Fruit fly (Drosophila melanogaster) whole organism, embryonic: ENCODE results near the gene CG9288.

Source experiments
- Atf6 ChIP-seq: fragments of 200-800 bp; sonication (Bioruptor generic); IDR thresholded peaks from 2 replicates; pipeline ENCODE4 v1.3.6; 2022; ENCODE audit warnings: missing biosample characterization, missing genetic modification characterization
- CG10959 ChIP-seq: fragments of 200-800 bp; sonication (Bioruptor generic); IDR thresholded peaks from 2 replicates; pipeline ENCODE4 v1.3.6; 2022; ENCODE audit warnings: missing biosample characterization, missing genetic modification characterization
- CG12219 ChIP-seq: fragments of 200-800 bp; sonication (Bioruptor generic); optimal IDR thresholded peaks from 3 replicates; lab custom pipeline; 2018; ENCODE audit warnings: missing biosample characterization, mild to moderate bottlenecking, missing genetic modification characterization
- CG14860 ChIP-seq: fragments of 200-800 bp; sonication (Bioruptor generic); IDR thresholded peaks from 3 replicates; pipeline ENCODE4 v1.3.6; 2022; ENCODE audit warnings: missing biosample characterization, missing genetic modification characterization; ENCODE audit not compliant: partially characterized antibody
- CG43689 ChIP-seq: fragments of 200-800 bp; sonication (Bioruptor generic); IDR thresholded peaks from 2 replicates; pipeline ENCODE4 v1.3.6; 2022; ENCODE audit warnings: missing biosample characterization, missing genetic modification characterization
- CG6175 ChIP-seq: fragments of 200-800 bp; sonication (Bioruptor generic); IDR thresholded peaks from 3 replicates; pipeline ENCODE4 v1.3.6; 2022; ENCODE audit warnings: missing biosample characterization, missing genetic modification characterization
- CG7786 ChIP-seq: fragments of 200-800 bp; sonication (Bioruptor generic); optimal IDR thresholded peaks from 2 replicates; lab custom pipeline; 2016; ENCODE audit warnings: missing biosample characterization, missing genetic modification characterization

DNA sequence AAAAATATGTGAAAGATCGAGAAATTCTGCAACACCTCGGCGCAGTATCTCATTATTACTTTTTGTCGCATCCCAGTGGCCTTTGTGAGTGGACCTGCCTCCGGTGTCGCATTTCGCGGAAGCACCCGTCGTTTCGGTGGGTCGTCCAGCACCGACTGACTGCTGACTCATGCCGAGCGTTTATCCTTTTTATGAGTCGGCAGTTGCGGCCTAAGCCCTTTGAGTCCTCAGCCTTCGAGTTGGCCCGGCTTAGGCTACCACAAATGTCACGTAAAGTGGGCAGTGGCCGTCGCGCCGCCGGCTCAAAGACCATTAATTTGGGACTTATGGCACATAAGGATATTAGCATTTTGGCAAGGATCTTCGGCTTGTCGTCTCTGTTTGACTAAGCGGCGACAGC lies 32.3 kb downstream of the CG9288 start:
- no peak for TF ChIP-seq CG43689
- no peak for TF ChIP-seq CG12219 (GFP tag; lab: Kevin White, UChicago)
- TF ChIP-seq CG7786 (GFP tag; lab: Kevin White, UChicago), result no peak
- TF ChIP-seq CG10959 (GFP tag; lab: Robert Waterston, UW), result no peak
- no peak for TF ChIP-seq Atf6 (GFP tag; lab: Robert Waterston, UW)
- no peak for TF ChIP-seq CG6175 (GFP tag; lab: Robert Waterston, UW)
- TF ChIP-seq CG14860 (GFP tag; lab: Robert Waterston, UW), result no peak
